Worm (Caenorhabditis elegans) whole organism, late embryonic: Measurements from ENCODE around the gene C05D11.8.

Experiments used
- C08G9.2 ChIP-seq: sonication (generic microtip); optimal IDR thresholded peaks from 2 replicates; lab custom pipeline; 2016; ENCODE audit warnings: mild to moderate bottlenecking, missing genetic modification characterization, moderate library complexity, missing compliant biosample characterization
- K09A11.1 ChIP-seq: sonication (generic microtip); optimal IDR thresholded peaks from 2 replicates; lab custom pipeline; 2017; ENCODE audit warnings: antibody characterized with exemption, mild to moderate bottlenecking, missing genetic modification characterization, missing compliant biosample characterization; ENCODE audit not compliant: insufficient read depth
- Y22D7AL.16 ChIP-seq: sonication (generic microtip); optimal IDR thresholded peaks from 2 replicates; lab custom pipeline; 2016; ENCODE audit warnings: missing genetic modification characterization, missing compliant biosample characterization
- ahr-1 ChIP-seq: sonication (generic microtip); optimal IDR thresholded peaks from 2 replicates; lab custom pipeline; 2016; ENCODE audit warnings: missing genetic modification characterization, missing compliant biosample characterization
- ceh-18 ChIP-seq: sonication (generic microtip); optimal IDR thresholded peaks from 2 replicates; lab custom pipeline; 2016; ENCODE audit warnings: missing genetic modification characterization, missing compliant biosample characterization
- ceh-24 ChIP-seq: sonication (generic microtip); optimal IDR thresholded peaks from 2 replicates; lab custom pipeline; 2016; ENCODE audit warnings: mild to moderate bottlenecking, missing genetic modification characterization, missing compliant biosample characterization
- ceh-31 ChIP-seq: sonication (generic microtip); optimal IDR thresholded peaks from 2 replicates; lab custom pipeline; 2016; ENCODE audit warnings: missing genetic modification characterization, missing compliant biosample characterization
- che-1 ChIP-seq: sonication (generic microtip); optimal IDR thresholded peaks from 2 replicates; lab custom pipeline; 2016; ENCODE audit warnings: mild to moderate bottlenecking, missing genetic modification characterization, missing compliant biosample characterization
- dve-1 ChIP-seq: sonication (generic microtip); optimal IDR thresholded peaks from 2 replicates; lab custom pipeline; 2017; ENCODE audit warnings: antibody characterized with exemption, mild to moderate bottlenecking, missing genetic modification characterization, missing compliant biosample characterization
- elt-2 ChIP-seq: sonication (generic microtip); optimal IDR thresholded peaks from 2 replicates; lab custom pipeline; 2016; ENCODE audit warnings: missing genetic modification reagents, missing genetic modification characterization, missing compliant biosample characterization
- elt-4 ChIP-seq: sonication (generic microtip); optimal IDR thresholded peaks from 2 replicates; lab custom pipeline; 2016; ENCODE audit warnings: missing genetic modification characterization, missing compliant biosample characterization
- ets-4 ChIP-seq: sonication (generic microtip); optimal IDR thresholded peaks from 2 replicates; lab custom pipeline; 2016; ENCODE audit warnings: missing genetic modification characterization, missing compliant biosample characterization
- eyg-1 ChIP-seq: sonication (generic microtip); optimal IDR thresholded peaks from 2 replicates; lab custom pipeline; 2016; ENCODE audit warnings: missing genotype, missing genetic modification characterization, missing compliant biosample characterization
- fkh-6 ChIP-seq: sonication (generic microtip); optimal IDR thresholded peaks from 2 replicates; lab custom pipeline; 2016; ENCODE audit warnings: missing genetic modification characterization, missing compliant biosample characterization
- gmeb-2 ChIP-seq: sonication (generic microtip); optimal IDR thresholded peaks from 2 replicates; lab custom pipeline; 2016; ENCODE audit warnings: missing genetic modification characterization, inconsistent platforms, missing compliant biosample characterization
- hlh-15 ChIP-seq: sonication (generic microtip); optimal IDR thresholded peaks from 2 replicates; lab custom pipeline; 2016; ENCODE audit warnings: missing genetic modification characterization, missing compliant biosample characterization
- lin-11 ChIP-seq: fragments of 200-800 bp; sonication (Bioruptor generic); optimal IDR thresholded peaks from 2 replicates; lab custom pipeline; 2018; ENCODE audit warnings: mild to moderate bottlenecking, missing genetic modification characterization, missing compliant biosample characterization
- mec-3 ChIP-seq: sonication (generic microtip); optimal IDR thresholded peaks from 2 replicates; lab custom pipeline; 2016; ENCODE audit warnings: borderline replicate concordance, missing genetic modification characterization, missing compliant biosample characterization
- nfya-1 ChIP-seq: sonication (generic microtip); optimal IDR thresholded peaks from 2 replicates; lab custom pipeline; 2017; ENCODE audit warnings: missing genetic modification characterization, mild to moderate bottlenecking, missing compliant biosample characterization, antibody characterized with exemption, moderate library complexity
- nhr-232 ChIP-seq: sonication (generic microtip); optimal IDR thresholded peaks from 2 replicates; lab custom pipeline; 2016; ENCODE audit warnings: missing genetic modification characterization, missing compliant biosample characterization
- pag-3 ChIP-seq: sonication (generic microtip); optimal IDR thresholded peaks from 2 replicates; lab custom pipeline; 2016; ENCODE audit warnings: missing compliant biosample characterization, missing genetic modification characterization, borderline replicate concordance
- pat-9 ChIP-seq: fragments of 200-800 bp; sonication (Bioruptor generic); optimal IDR thresholded peaks from 2 replicates; lab custom pipeline; 2018; ENCODE audit warnings: mild to moderate bottlenecking, missing genetic modification characterization, moderate library complexity, missing compliant biosample characterization
- pax-1 ChIP-seq: fragments of 150-350 bp; optimal IDR thresholded peaks from 2 replicates; lab custom pipeline; 2014; ENCODE audit warnings: missing biosample characterization, missing genetic modification characterization
- pha-4 ChIP-seq: fragments of 150-350 bp; optimal IDR thresholded peaks from 2 replicates; lab custom pipeline; 2018; ENCODE audit warnings: missing biosample characterization, missing genetic modification reagents, missing genetic modification characterization
- pqm-1 ChIP-seq: sonication (generic microtip); optimal IDR thresholded peaks from 2 replicates; lab custom pipeline; 2016; ENCODE audit warnings: missing genetic modification characterization, missing compliant biosample characterization
- pros-1 ChIP-seq: fragments of 150-350 bp; optimal IDR thresholded peaks from 2 replicates; lab custom pipeline; 2014; ENCODE audit warnings: missing biosample characterization, missing genetic modification reagents, missing genetic modification characterization
- rnt-1 ChIP-seq: sonication (generic microtip); optimal IDR thresholded peaks from 2 replicates; lab custom pipeline; 2016; ENCODE audit warnings: missing genetic modification characterization, missing compliant biosample characterization
- sdc-2 ChIP-seq: sonication (generic microtip); optimal IDR thresholded peaks from 2 replicates; lab custom pipeline; 2016; ENCODE audit warnings: missing genotype, missing genetic modification characterization, missing compliant biosample characterization
- sox-2 ChIP-seq: fragments of 200-800 bp; sonication (Bioruptor generic); IDR thresholded peaks from 2 replicates; pipeline ENCODE4 v1.3.6; 2022; ENCODE audit warnings: missing genetic modification reagents, missing genetic modification characterization, missing compliant biosample characterization
- tbx-2 ChIP-seq: sonication (generic microtip); optimal IDR thresholded peaks from 2 replicates; lab custom pipeline; 2016; ENCODE audit warnings: missing genetic modification characterization, missing compliant biosample characterization
- ttx-3 ChIP-seq: sonication (generic microtip); optimal IDR thresholded peaks from 2 replicates; lab custom pipeline; 2016; ENCODE audit warnings: missing genetic modification reagents, missing genetic modification characterization, missing compliant biosample characterization
- unc-55 ChIP-seq: sonication (generic microtip); optimal IDR thresholded peaks from 2 replicates; lab custom pipeline; 2017; ENCODE audit warnings: missing biosample characterization, missing genetic modification reagents, missing genetic modification characterization
- unc-86 ChIP-seq: sonication (generic microtip); optimal IDR thresholded peaks from 2 replicates; lab custom pipeline; 2016; ENCODE audit warnings: missing genetic modification characterization, missing compliant biosample characterization

C05D11.8 gene

ce11 chrIII:6402810-6403209 is 24.3 kb downstream of the C05D11.8 start:
- no peak for TF ChIP-seq sdc-2 (tag; lab: Kevin White, UChicago)
- no peak for TF ChIP-seq rnt-1 (tag; lab: Kevin White, UChicago)
- TF ChIP-seq, all 69 proteins: peak for 0

ce11 chrIII:6402346-6402745 is 24.8 kb downstream of the C05D11.8 start:
- TF ChIP-seq unc-55 (peak; percentile 89), rnt-1 (tag; lab: Kevin White, UChicago) (peak; percentile 57), ceh-18 (tag; lab: Kevin White, UChicago) (peak; percentile 76), pha-4 (tag; lab: Kevin White, UChicago) (no peak), che-1 (tag; lab: Kevin White, UChicago) (no peak), pax-1 (no peak), tbx-2 (tag; lab: Kevin White, UChicago) (peak; percentile 23), nfya-1 (peak; percentile 15)

ce11 chrIII:6399424-6399823 is 27.7 kb downstream of the C05D11.8 start:
- TF ChIP-seq K09A11.1 (tag; lab: Kevin White, UChicago) (no peak), dve-1 (no peak), gmeb-2 (tag; lab: Kevin White, UChicago) (no peak), Y22D7AL.16 (tag; lab: Kevin White, UChicago) (no peak), eyg-1 (tag; lab: Kevin White, UChicago) (no peak), hlh-15 (tag; lab: Kevin White, UChicago) (no peak), elt-2 (no peak), ceh-24 (no peak), unc-55 (no peak), pros-1 (no peak), sdc-2 (tag; lab: Kevin White, UChicago) (no peak), sox-2 (no peak)

ce11 chrIII:6398124-6398523 is 29.0 kb downstream of the C05D11.8 start:
- TF ChIP-seq lin-11 (tag; lab: Kevin White, UChicago): no peak
- TF ChIP-seq ttx-3: no peak
- TF ChIP-seq pat-9 (tag; lab: Kevin White, UChicago): no peak
- TF ChIP-seq unc-86 (tag; lab: Kevin White, UChicago): no peak
- TF ChIP-seq ets-4 (tag; lab: Kevin White, UChicago): no peak
- TF ChIP-seq mec-3 (tag; lab: Kevin White, UChicago): no peak
- TF ChIP-seq pqm-1 (tag; lab: Kevin White, UChicago): no peak
- no peak for TF ChIP-seq hlh-15 (tag; lab: Kevin White, UChicago)
- TF ChIP-seq C08G9.2 (tag; lab: Kevin White, UChicago): no peak
- no peak for TF ChIP-seq elt-4
- no peak for TF ChIP-seq fkh-6 (tag; lab: Kevin White, UChicago)
- no peak for TF ChIP-seq nhr-232 (tag; lab: Kevin White, UChicago)

ce11 chrIII:6396381-6396780 is 30.7 kb downstream of the C05D11.8 start:
- no peak for TF ChIP-seq pag-3 (tag; lab: Kevin White, UChicago)
- TF ChIP-seq ceh-31: no peak
- peak; percentile 91 for TF ChIP-seq elt-2
- no peak for TF ChIP-seq hlh-15 (tag; lab: Kevin White, UChicago)

ce11 chrIII:6395706-6396232 is 31.3 kb downstream of the C05D11.8 start, which contains the start of gene oatr-1:
oatr-1 (minus strand) TSS chrIII:6396182.
- no peak for TF ChIP-seq ahr-1 (tag; lab: Kevin White, UChicago)
